Worm (Caenorhabditis elegans): Measurements from ENCODE around the gene rpn-5.

The rpn-5 gene

ce11 chrII:4737348-4737747, 39.1 kb upstream of the rpn-5 start, which contains the start of gene ctsa-1.1:
Gene ctsa-1.1 (plus strand): TSS chrII:4737648.
- TF ChIP-seq nhr-23 (tag; optimal IDR thresholded peaks at IDR 0.05) (no peak), egl-27 (tag; optimal IDR thresholded peaks at IDR 0.05) (no peak), dmd-4 (tag; optimal IDR thresholded peaks at IDR 0.05) (no peak), R02D3.7 (tag; optimal IDR thresholded peaks at IDR 0.05) (no peak), mdl-1 (tag; optimal IDR thresholded peaks at IDR 0.05) (no peak), lsy-2 (tag; optimal IDR thresholded peaks at IDR 0.05) (no peak)

ce11 chrII:4736585-4736984, 38.4 kb upstream of the rpn-5 start:
- no peak for TF ChIP-seq unc-55 (GFP tag; optimal IDR thresholded peaks at IDR 0.05)
- TF ChIP-seq C34F6.9 (tag; optimal IDR thresholded peaks at IDR 0.05) = peak; percentile 26
- TF ChIP-seq aly-2 (tag; optimal IDR thresholded peaks at IDR 0.05) = no peak
- peak; percentile 30 for TF ChIP-seq mab-5 (tag; optimal IDR thresholded peaks at IDR 0.05)
- no peak for TF ChIP-seq ama-1 (optimal IDR thresholded peaks at IDR 0.05)
- peak in 1 of 2 experiments; percentile 33 for TF ChIP-seq lsy-2 (tag; optimal IDR thresholded peaks at IDR 0.05)
- peak; percentile 28 for TF ChIP-seq F13H6.1 (tag; optimal IDR thresholded peaks at IDR 0.05)
- no peak for TF ChIP-seq nhr-237 (tag; optimal IDR thresholded peaks at IDR 0.05)
- peak; percentile 45 for TF ChIP-seq sma-9 (GFP tag; optimal IDR thresholded peaks at IDR 0.05)
- no peak for TF ChIP-seq sma-9 (tag; optimal IDR thresholded peaks at IDR 0.05)
- no peak for TF ChIP-seq nhr-23 (tag; optimal IDR thresholded peaks at IDR 0.05)

ce11 chrII:4734477-4734876, 36.2 kb upstream of the rpn-5 start:
- TF ChIP-seq aly-2 (tag; optimal IDR thresholded peaks at IDR 0.05) (no peak), nhr-25 (tag; optimal IDR thresholded peaks at IDR 0.05) (peak; percentile 10), blmp-1 (tag; optimal IDR thresholded peaks at IDR 0.05; ENCODE audit: insufficient read depth) (peak; percentile 93), nhr-6 (tag; optimal IDR thresholded peaks at IDR 0.05) (no peak)

- TF ChIP-seq peb-1 (tag; optimal IDR thresholded peaks at IDR 0.05) (no peak), R02D3.7 (tag; optimal IDR thresholded peaks at IDR 0.05) (no peak), gmeb-1 (tag; optimal IDR thresholded peaks at IDR 0.05) (no peak), mab-5 (tag; optimal IDR thresholded peaks at IDR 0.05) (no peak), sma-9 (GFP tag; optimal IDR thresholded peaks at IDR 0.05) (no peak), sma-9 (tag; optimal IDR thresholded peaks at IDR 0.05) (no peak), nhr-129 (tag; optimal IDR thresholded peaks at IDR 0.05) (no peak), lsy-2 (tag; optimal IDR thresholded peaks at IDR 0.05) (no peak), ztf-1 (GFP tag; conservative IDR thresholded peaks at IDR 0.05) (no peak), lin-39 (tag; optimal IDR thresholded peaks at IDR 0.05) (no peak), elt-1 (tag; optimal IDR thresholded peaks at IDR 0.05) (no peak), C34F6.9 (tag; optimal IDR thresholded peaks at IDR 0.05) (no peak), lin-13 (GFP tag; optimal IDR thresholded peaks at IDR 0.05) (no peak), unc-62 (GFP tag; optimal IDR thresholded peaks at IDR 0.05) (no peak), nhr-11 (tag; optimal IDR thresholded peaks at IDR 0.05) (no peak)
Observed at ce11 chrII:4733848-4734247, 35.6 kb upstream of the rpn-5 start, which contains the start of gene F41C3.11. Gene F41C3.11 (minus strand): TSS chrII:4733948.

- TF ChIP-seq unc-55 (GFP tag; optimal IDR thresholded peaks at IDR 0.05) (no peak), sem-4 (tag; optimal IDR thresholded peaks at IDR 0.05) (no peak), lin-13 (GFP tag; optimal IDR thresholded peaks at IDR 0.05) (no peak), mab-5 (tag; optimal IDR thresholded peaks at IDR 0.05) (no peak), nhr-23 (tag; optimal IDR thresholded peaks at IDR 0.05) (no peak), peb-1 (tag; optimal IDR thresholded peaks at IDR 0.05) (no peak), F13H6.1 (tag; optimal IDR thresholded peaks at IDR 0.05) (no peak), lin-11 (tag; optimal IDR thresholded peaks at IDR 0.05) (no peak), nhr-77 (tag; optimal IDR thresholded peaks at IDR 0.05) (no peak), lin-39 (tag; optimal IDR thresholded peaks at IDR 0.05) (no peak), dmd-4 (tag; optimal IDR thresholded peaks at IDR 0.05) (no peak), nhr-129 (tag; optimal IDR thresholded peaks at IDR 0.05) (no peak), gmeb-1 (tag; optimal IDR thresholded peaks at IDR 0.05) (no peak), nhr-10 (tag; optimal IDR thresholded peaks at IDR 0.05) (no peak), elt-3 (tag; optimal IDR thresholded peaks at IDR 0.05) (no peak), sma-3 (GFP tag; optimal IDR thresholded peaks at IDR 0.05) (no peak), ceh-16 (tag; optimal IDR thresholded peaks at IDR 0.05) (no peak), blmp-1 (tag; optimal IDR thresholded peaks at IDR 0.05; ENCODE audit: insufficient read depth) (no peak)
Observed at ce11 chrII:4729733-4730132, 31.5 kb upstream of the rpn-5 start, which contains the start of gene F41C3.7. Gene F41C3.7 (plus strand): TSS chrII:4730033.

Data from whole organism, L2 larva.